Worm (Caenorhabditis elegans): ENCODE measurements around the gene mrps-26.

The mrps-26 gene

DNA sequence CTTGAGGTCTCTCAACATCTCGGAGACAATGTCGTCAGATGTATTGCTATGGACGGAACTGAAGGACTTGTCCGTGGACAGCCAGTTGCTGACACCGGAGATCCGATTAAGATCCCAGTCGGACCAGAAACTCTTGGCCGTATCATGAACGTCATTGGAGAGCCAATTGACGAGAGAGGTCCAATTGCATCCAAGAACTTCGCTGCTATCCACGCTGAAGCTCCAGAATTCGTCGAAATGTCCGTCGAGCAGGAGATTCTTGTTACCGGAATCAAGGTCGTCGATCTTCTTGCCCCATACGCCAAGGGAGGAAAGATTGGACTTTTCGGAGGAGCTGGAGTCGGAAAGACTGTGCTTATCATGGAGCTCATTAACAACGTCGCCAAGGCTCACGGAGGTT, 5.6 kb upstream of the mrps-26 start:
- TF ChIP-seq ama-1 (optimal IDR thresholded peaks at IDR 0.05) (peak; percentile 20), efl-1 (optimal IDR thresholded peaks at IDR 0.05) (no peak), efl-1 (GFP tag; optimal IDR thresholded peaks at IDR 0.05 in 1 of 2) (peak in 1 of 2 experiments; percentile 90), nhr-47 (tag; optimal IDR thresholded peaks at IDR 0.05) (no peak)

DNA sequence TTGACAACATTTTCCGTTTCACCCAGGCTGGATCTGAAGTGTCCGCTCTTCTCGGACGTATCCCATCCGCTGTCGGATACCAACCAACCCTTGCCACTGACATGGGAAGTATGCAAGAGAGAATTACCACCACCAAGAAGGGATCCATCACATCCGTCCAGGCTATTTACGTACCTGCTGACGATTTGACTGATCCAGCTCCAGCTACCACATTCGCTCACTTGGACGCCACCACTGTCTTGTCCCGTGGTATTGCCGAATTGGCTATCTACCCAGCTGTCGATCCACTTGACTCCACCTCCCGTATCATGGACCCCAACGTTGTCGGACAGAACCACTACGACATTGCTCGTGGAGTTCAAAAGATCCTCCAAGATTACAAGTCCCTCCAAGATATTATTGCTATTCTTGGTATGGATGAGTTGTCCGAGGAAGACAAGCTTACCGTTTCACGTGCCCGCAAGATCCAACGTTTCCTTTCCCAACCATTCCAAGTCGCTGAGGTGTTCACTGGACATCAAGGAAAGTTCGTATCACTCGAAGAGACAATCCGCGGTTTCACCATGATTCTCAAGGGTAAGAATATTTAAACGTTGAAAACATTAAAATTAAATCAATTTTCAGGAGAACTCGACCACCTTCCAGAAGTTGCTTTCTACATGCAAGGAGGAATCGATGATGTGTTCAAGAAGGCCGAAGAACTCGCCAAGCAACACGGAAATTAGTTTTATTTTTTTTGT, 4.7 kb upstream of the mrps-26 start:
- TF ChIP-seq nhr-76 (tag; optimal IDR thresholded peaks at IDR 0.05) (peak; percentile 33), hlh-17 (GFP tag; optimal IDR thresholded peaks at IDR 0.05; ENCODE audit: borderline replicate concordance) (no peak), alr-1 (tag; optimal IDR thresholded peaks at IDR 0.05; ENCODE audit: borderline replicate concordance) (peak; percentile 94), nhr-47 (tag; optimal IDR thresholded peaks at IDR 0.05) (no peak), nhr-85 (tag) (peak; percentile 59), efl-1 (optimal IDR thresholded peaks at IDR 0.05) (no peak), efl-1 (GFP tag; optimal IDR thresholded peaks at IDR 0.05 in 1 of 2) (peak in 1 of 2 experiments; percentile 90)

DNA sequence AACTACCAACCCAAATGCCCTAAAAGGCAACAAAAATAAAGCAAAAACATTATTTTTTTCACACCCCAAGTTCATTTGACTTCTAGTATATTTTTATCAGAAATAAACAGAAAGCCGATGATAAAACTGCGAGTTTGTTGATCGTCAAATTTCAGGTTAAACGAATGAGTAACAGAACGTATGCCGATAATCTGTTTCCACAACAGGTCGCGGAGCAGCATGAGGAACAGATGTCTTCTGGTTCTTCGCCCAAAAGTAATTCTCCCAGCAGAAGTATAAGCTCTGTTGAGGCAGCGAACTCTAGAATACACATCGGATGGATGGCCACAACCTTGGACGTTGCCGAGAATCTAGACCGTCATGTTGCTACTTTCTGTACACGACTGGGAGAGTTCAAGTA, 4.0 kb upstream of the mrps-26 start, which contains the start of gene prmt-5:
TSS of gene prmt-5 (plus strand) at position 141 of the 400 bp plus-strand sequence.
- no peak for TF ChIP-seq lin-15B (tag; optimal IDR thresholded peaks at IDR 0.05)
- TF ChIP-seq efl-3 (GFP tag; optimal IDR thresholded peaks at IDR 0.05) = no peak
- TF ChIP-seq ztf-11 (tag; optimal IDR thresholded peaks at IDR 0.05) = no peak
- TF ChIP-seq nhr-71 (tag; optimal IDR thresholded peaks at IDR 0.05) = peak; percentile 51
- TF ChIP-seq pax-3 (tag; optimal IDR thresholded peaks at IDR 0.05) = no peak
- TF ChIP-seq unc-86 (tag; optimal IDR thresholded peaks at IDR 0.05) = no peak
- TF ChIP-seq zip-4 (GFP tag; optimal IDR thresholded peaks at IDR 0.05) = peak; percentile 37
- peak; percentile 31 for TF ChIP-seq elt-2 (tag; optimal IDR thresholded peaks at IDR 0.05)
- no peak for TF ChIP-seq fkh-8 (tag; optimal IDR thresholded peaks at IDR 0.05)
- no peak for TF ChIP-seq C16A3.4 (tag; optimal IDR thresholded peaks at IDR 0.05)
- no peak for TF ChIP-seq dpl-1 (GFP tag; optimal IDR thresholded peaks at IDR 0.05)
- TF ChIP-seq grh-1 (GFP tag; IDR thresholded peaks at IDR 0.05) = no peak
- TF ChIP-seq zag-1 (tag; optimal IDR thresholded peaks at IDR 0.05) = no peak
- no peak for TF ChIP-seq C04F5.9 (tag; optimal IDR thresholded peaks at IDR 0.05)
- no peak for TF ChIP-seq ceh-88 (GFP tag; IDR thresholded peaks at IDR 0.05)
- peak; percentile 17 for TF ChIP-seq nhr-90 (tag; optimal IDR thresholded peaks at IDR 0.05; ENCODE audit: poor library complexity)
- no peak for TF ChIP-seq isw-1 (GFP tag; IDR thresholded peaks at IDR 0.05)
- TF ChIP-seq pqm-1 (tag; optimal IDR thresholded peaks at IDR 0.05) = no peak
- TF ChIP-seq alr-1 (tag; optimal IDR thresholded peaks at IDR 0.05; ENCODE audit: borderline replicate concordance) = no peak
- TF ChIP-seq hpl-2 (GFP tag; optimal IDR thresholded peaks at IDR 0.05) = no peak
- no peak for TF ChIP-seq ceh-8 (GFP tag; optimal IDR thresholded peaks at IDR 0.05)
- TF ChIP-seq nhr-28 (tag; optimal IDR thresholded peaks at IDR 0.05) = no peak
- TF ChIP-seq ztf-4 (tag; optimal IDR thresholded peaks at IDR 0.05) = peak; percentile 45
- TF ChIP-seq nhr-85 (tag) = no peak
- TF ChIP-seq lir-3 (tag; optimal IDR thresholded peaks at IDR 0.05; ENCODE audit: poor library complexity) = no peak
- no peak for TF ChIP-seq ets-5 (GFP tag; IDR thresholded peaks at IDR 0.05)
- TF ChIP-seq nhr-20 (tag; optimal IDR thresholded peaks at IDR 0.05) = peak; percentile 36
- peak; percentile 3 for TF ChIP-seq xbp-1 (tag; optimal IDR thresholded peaks at IDR 0.05)
- TF ChIP-seq swsn-7 (tag; optimal IDR thresholded peaks at IDR 0.05) = no peak
- TF ChIP-seq C34B4.2 (tag; optimal IDR thresholded peaks at IDR 0.05) = peak; percentile 43
- no peak for TF ChIP-seq nhr-76 (tag; optimal IDR thresholded peaks at IDR 0.05)
- TF ChIP-seq hlh-4 (tag; optimal IDR thresholded peaks at IDR 0.05) = no peak
- no peak for TF ChIP-seq fkh-4 (tag; optimal IDR thresholded peaks at IDR 0.05; ENCODE audit: borderline replicate concordance)
- no peak for TF ChIP-seq ceh-63 (GFP tag; optimal IDR thresholded peaks at IDR 0.05)
- no peak for TF ChIP-seq nhr-84 (tag; optimal IDR thresholded peaks at IDR 0.05)
- TF ChIP-seq egl-13 (tag; optimal IDR thresholded peaks at IDR 0.05) = no peak
- TF ChIP-seq lin-13 (GFP tag; optimal IDR thresholded peaks at IDR 0.05) = no peak
- no peak for TF ChIP-seq mdl-1 (tag; optimal IDR thresholded peaks at IDR 0.05)
- TF ChIP-seq lsy-2 (tag; optimal IDR thresholded peaks at IDR 0.05) = peak in 1 of 2 experiments; percentile 21
- TF ChIP-seq unc-62 (GFP tag; optimal IDR thresholded peaks at IDR 0.05) = no peak
- no peak for TF ChIP-seq sox-4 (tag; optimal IDR thresholded peaks at IDR 0.05)
- no peak for TF ChIP-seq fkh-10 (GFP tag; optimal IDR thresholded peaks at IDR 0.05)
